Fruit fly (Drosophila melanogaster) whole organism, pupa: ENCODE results near the gene Pde11.
A peak's percentile ranks its signal among the peaks of the same experiment; 100 is the strongest.

Source experiments
- CG10348 ChIP-seq: fragments of 200-800 bp; sonication (Bioruptor generic); IDR thresholded peaks from 2 replicates; pipeline ENCODE4 v1.3.6; 2022; ENCODE audit warnings: missing biosample characterization, missing genetic modification characterization
- CG12605 ChIP-seq: fragments of 200-800 bp; sonication (Bioruptor generic); IDR thresholded peaks from 2 replicates; pipeline ENCODE4 v1.3.6; 2022; ENCODE audit warnings: missing biosample characterization, missing genetic modification characterization
- CG13204 ChIP-seq: fragments of 200-800 bp; sonication (Bioruptor generic); optimal IDR thresholded peaks from 2 replicates; lab custom pipeline; 2018; ENCODE audit warnings: missing biosample characterization, mild to moderate bottlenecking, missing genetic modification characterization, moderate library complexity
- CG14655 ChIP-seq: fragments of 200-800 bp; sonication (Bioruptor generic); optimal IDR thresholded peaks from 3 replicates; lab custom pipeline; 2017; ENCODE audit warnings: mild to moderate bottlenecking, missing biosample characterization, missing genetic modification reagents, missing genetic modification characterization
- CG15710 ChIP-seq: fragments of 200-800 bp; sonication (Bioruptor generic); optimal IDR thresholded peaks from 2 replicates; lab custom pipeline; 2018; ENCODE audit warnings: missing biosample characterization, mild to moderate bottlenecking, missing genetic modification characterization, moderate library complexity
- CG17806 ChIP-seq: fragments of 200-800 bp; sonication (Bioruptor generic); optimal IDR thresholded peaks from 2 replicates; lab custom pipeline; 2018; ENCODE audit warnings: missing biosample characterization, mild to moderate bottlenecking, missing genetic modification characterization, moderate library complexity
- CG32121 ChIP-seq: fragments of 200-800 bp; sonication (Bioruptor generic); IDR thresholded peaks from 2 replicates; pipeline ENCODE4 v1.3.6; 2022; ENCODE audit warnings: missing biosample characterization, missing genetic modification characterization
- CG34367 ChIP-seq: fragments of 200-800 bp; sonication (Bioruptor generic); optimal IDR thresholded peaks from 2 replicates; lab custom pipeline; 2018; ENCODE audit warnings: missing biosample characterization, mild to moderate bottlenecking, missing genetic modification characterization
- CG4496 ChIP-seq: fragments of 200-800 bp; sonication (Bioruptor generic); IDR thresholded peaks from 3 replicates; pipeline ENCODE4 v1.3.6; 2022; ENCODE audit warnings: missing biosample characterization, missing genetic modification characterization
- CG8159 ChIP-seq: fragments of 200-800 bp; sonication (Bioruptor generic); optimal IDR thresholded peaks from 3 replicates; lab custom pipeline; 2018; ENCODE audit warnings: missing biosample characterization, mild to moderate bottlenecking, missing genetic modification characterization, moderate library complexity
- CG8301 ChIP-seq: fragments of 200-800 bp; sonication (Bioruptor generic); optimal IDR thresholded peaks from 2 replicates; lab custom pipeline; 2018; ENCODE audit warnings: missing biosample characterization, mild to moderate bottlenecking, missing genetic modification characterization
- CG9948 ChIP-seq: fragments of 200-800 bp; sonication (Bioruptor generic); optimal IDR thresholded peaks from 2 replicates; lab custom pipeline; 2018; ENCODE audit warnings: missing biosample characterization, mild to moderate bottlenecking, missing genetic modification characterization, moderate library complexity
- D1 ChIP-seq: fragments of 200-800 bp; sonication (Bioruptor generic); optimal IDR thresholded peaks from 2 replicates; lab custom pipeline; 2018; ENCODE audit warnings: missing biosample characterization, mild to moderate bottlenecking, missing genetic modification characterization, moderate library complexity
- EcR ChIP-seq: fragments of 200-800 bp; sonication (Bioruptor generic); optimal IDR thresholded peaks from 3 replicates; lab custom pipeline; 2019; ENCODE audit warnings: missing biosample characterization, missing genetic modification characterization, mild to moderate bottlenecking, moderate library complexity, missing genetic modification reagents
- Ets98B ChIP-seq: fragments of 200-800 bp; sonication (Bioruptor generic); IDR thresholded peaks from 2 replicates; pipeline ENCODE4 v1.3.6; 2022; ENCODE audit warnings: missing biosample characterization, missing genetic modification characterization
- Pif1A ChIP-seq: fragments of 200-800 bp; sonication (Bioruptor generic); optimal IDR thresholded peaks from 3 replicates; lab custom pipeline; 2016; ENCODE audit warnings: missing biosample characterization, missing genetic modification characterization
- Pif1B ChIP-seq: fragments of 200-800 bp; sonication (Bioruptor generic); optimal IDR thresholded peaks from 3 replicates; lab custom pipeline; 2016; ENCODE audit warnings: missing biosample characterization, missing genetic modification characterization
- Snoo ChIP-seq: fragments of 200-800 bp; sonication (Bioruptor generic); optimal IDR thresholded peaks from 3 replicates; lab custom pipeline; 2017; ENCODE audit warnings: missing biosample characterization, mild to moderate bottlenecking, missing genetic modification characterization, inconsistent platforms
- fd96Ca ChIP-seq: fragments of 200-800 bp; sonication (Bioruptor generic); IDR thresholded peaks from 3 replicates; pipeline ENCODE4 v1.3.6; 2022; ENCODE audit warnings: missing biosample characterization, missing genetic modification characterization
- gl ChIP-seq: fragments of 200-800 bp; sonication (Bioruptor generic); optimal IDR thresholded peaks from 2 replicates; lab custom pipeline; 2018; ENCODE audit warnings: missing biosample characterization, mild to moderate bottlenecking, missing genetic modification characterization
- rn ChIP-seq: fragments of 200-800 bp; sonication (Bioruptor generic); IDR thresholded peaks from 2 replicates; pipeline ENCODE4 v1.3.6; 2022; ENCODE audit warnings: missing biosample characterization, missing genetic modification characterization

Pde11 gene

dm6 chr2L:18590100-18590941 lies at the start of gene Pde11, which contains the start of gene CG15160:
Pde11 (minus strand) TSS chr2L:18590342.
CG15160 (plus strand) TSS chr2L:18590891.
- peak; percentile 63; the same call in 2 of the 3 replicates for TF ChIP-seq fd96Ca (GFP tag; lab: Robert Waterston, UW)
- no peak for TF ChIP-seq CG13204

DNA sequence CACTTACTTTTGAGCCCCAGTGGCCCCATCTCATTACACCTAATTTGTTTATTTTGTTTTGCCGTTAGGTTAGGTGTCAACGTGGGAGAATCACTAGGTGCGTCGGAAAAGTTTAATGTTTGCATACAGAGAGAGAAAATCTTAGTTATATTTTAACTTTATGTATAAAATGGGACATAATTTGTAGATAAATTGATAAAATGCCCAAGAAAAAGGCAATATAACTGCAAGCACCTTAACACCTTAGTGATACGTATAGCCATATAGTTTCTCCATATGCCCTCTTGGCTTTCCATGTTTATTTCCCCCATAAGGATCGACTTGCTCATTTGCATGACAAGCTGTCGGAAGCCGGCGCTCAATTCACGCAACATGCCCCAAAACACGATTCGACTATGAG lies 48.8 kb upstream of the Pde11 start:
- no peak for TF ChIP-seq CG32121 (GFP tag; lab: Robert Waterston, UW)
- no peak for TF ChIP-seq CG13204
- TF ChIP-seq CG12605, result no peak
- no peak for TF ChIP-seq fd96Ca (GFP tag; lab: Robert Waterston, UW)
- no peak for TF ChIP-seq EcR (GFP tag; lab: Kevin White, UChicago)
- TF ChIP-seq Ets98B (GFP tag; lab: Robert Waterston, UW), result no peak
- TF ChIP-seq CG8301 (tag; lab: Kevin White, UChicago), result no peak
- TF ChIP-seq Pif1B (GFP tag; lab: Kevin White, UChicago), result no peak
- no peak for TF ChIP-seq CG17806
- no peak for TF ChIP-seq CG10348 (GFP tag; lab: Robert Waterston, UW)
- no peak for TF ChIP-seq CG14655 (GFP tag; lab: Kevin White, UChicago)
- TF ChIP-seq Snoo, result no peak
- no peak for TF ChIP-seq CG4496

- no peak for TF ChIP-seq CG9948
- no peak for TF ChIP-seq rn (GFP tag; lab: Robert Waterston, UW)
- no peak for TF ChIP-seq fd96Ca (GFP tag; lab: Robert Waterston, UW)
- TF ChIP-seq Ets98B (GFP tag; lab: Robert Waterston, UW), result no peak
- no peak for TF ChIP-seq CG32121 (GFP tag; lab: Robert Waterston, UW)
- no peak for TF ChIP-seq EcR (GFP tag; lab: Kevin White, UChicago)
- no peak for TF ChIP-seq CG8301 (tag; lab: Kevin White, UChicago)
- TF ChIP-seq CG13204, result no peak
- TF ChIP-seq CG12605, result no peak
- TF ChIP-seq CG4496, result no peak
- no peak for TF ChIP-seq CG15710 (tag; lab: Kevin White, UChicago)
- TF ChIP-seq Pif1A, result no peak
- no peak for TF ChIP-seq D1 (tag; lab: Kevin White, UChicago)
- TF ChIP-seq CG14655 (GFP tag; lab: Kevin White, UChicago), result no peak
- no peak for TF ChIP-seq CG34367 (tag; lab: Kevin White, UChicago)
- TF ChIP-seq CG17806, result no peak
- TF ChIP-seq CG10348 (GFP tag; lab: Robert Waterston, UW), result no peak
Observed at dm6 chr2L:18632389-18632788, 42.2 kb upstream of the Pde11 start.

DNA sequence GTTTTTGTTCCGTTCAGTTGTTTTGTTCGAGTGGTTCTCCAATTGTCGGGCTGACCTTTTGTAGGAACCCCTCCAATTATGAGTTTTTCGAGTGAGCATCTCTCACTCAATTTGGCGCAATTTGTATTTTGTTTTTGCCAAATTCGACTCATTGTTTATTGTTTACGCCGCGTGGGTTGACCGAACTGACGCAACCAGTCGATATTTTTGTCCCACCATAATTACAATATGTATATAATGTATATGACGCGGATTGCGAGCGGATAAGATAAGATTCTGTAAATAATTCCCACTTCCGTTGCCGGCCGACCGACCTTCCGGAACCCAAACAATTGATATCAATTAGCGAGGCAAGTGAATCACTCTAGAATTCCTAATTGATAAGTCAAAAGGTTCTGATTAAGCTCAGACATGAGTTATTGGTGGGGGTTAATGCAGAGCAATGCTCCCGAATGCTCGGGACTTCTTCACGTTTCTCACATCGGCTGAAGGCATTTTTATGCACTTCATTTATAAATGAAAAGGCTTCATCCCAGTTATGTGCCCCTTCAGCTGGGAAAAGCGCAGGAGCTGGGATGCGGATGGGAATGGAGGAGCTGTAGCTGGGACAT lies 40.6 kb upstream of the Pde11 start:
- TF ChIP-seq CG34367 (tag; lab: Kevin White, UChicago), result no peak
- TF ChIP-seq EcR (GFP tag; lab: Kevin White, UChicago), result peak; percentile 77
- TF ChIP-seq Pif1A, result no peak
- no peak for TF ChIP-seq Snoo
- no peak for TF ChIP-seq CG15710 (tag; lab: Kevin White, UChicago)
- TF ChIP-seq fd96Ca (GFP tag; lab: Robert Waterston, UW), result no peak
- TF ChIP-seq CG9948, result no peak
- TF ChIP-seq rn (GFP tag; lab: Robert Waterston, UW), result no peak

DNA sequence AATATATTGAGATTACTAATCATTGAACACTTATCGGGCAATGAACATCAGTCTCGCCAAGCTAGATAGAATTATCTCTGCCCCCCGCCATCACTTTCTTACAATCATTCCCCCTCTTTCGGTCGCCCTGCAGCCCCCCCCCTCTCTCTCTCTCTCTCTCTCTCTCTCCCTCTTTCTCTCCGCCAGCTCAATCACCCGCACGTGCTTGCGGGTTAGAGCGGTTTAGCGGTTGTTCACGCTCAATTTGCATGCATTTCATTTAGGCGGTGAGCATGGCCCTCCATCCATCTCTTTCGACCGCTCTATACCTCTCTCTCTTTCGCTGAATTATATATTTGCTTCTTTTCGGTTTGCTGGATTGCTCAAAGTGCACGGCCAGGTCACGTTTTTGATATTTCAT lies 39.0 kb upstream of the Pde11 start:
- no peak for TF ChIP-seq CG8301 (tag; lab: Kevin White, UChicago)
- TF ChIP-seq gl (tag; lab: Kevin White, UChicago), result no peak
- peak; percentile 63 for TF ChIP-seq EcR (GFP tag; lab: Kevin White, UChicago)
- TF ChIP-seq CG13204, result peak; percentile 24
- TF ChIP-seq CG8159 (tag; lab: Kevin White, UChicago), result no peak
- TF ChIP-seq, all 21 proteins: peak for 2

dm6 chr2L:18628104-18628503 lies 38.0 kb upstream of the Pde11 start:
- peak; percentile 66 for TF ChIP-seq rn (GFP tag; lab: Robert Waterston, UW)
- peak; percentile 82 for TF ChIP-seq CG8301 (tag; lab: Kevin White, UChicago)
- peak; percentile 84 for TF ChIP-seq CG14655 (GFP tag; lab: Kevin White, UChicago)
- no peak for TF ChIP-seq fd96Ca (GFP tag; lab: Robert Waterston, UW)
- TF ChIP-seq Snoo, result peak; percentile 58
- TF ChIP-seq CG9948, result peak; percentile 56
- peak; percentile 29; the same call in 1 of the 2 replicates for TF ChIP-seq CG12605
- peak; percentile 69 for TF ChIP-seq CG32121 (GFP tag; lab: Robert Waterston, UW)
- TF ChIP-seq CG13204, result peak; percentile 37
- no peak for TF ChIP-seq CG10348 (GFP tag; lab: Robert Waterston, UW)
- peak; percentile 76 for TF ChIP-seq Ets98B (GFP tag; lab: Robert Waterston, UW)
- TF ChIP-seq EcR (GFP tag; lab: Kevin White, UChicago), result no peak
- peak; percentile 75; the same call in 2 of the 3 replicates for TF ChIP-seq CG4496
- peak; percentile 50 for TF ChIP-seq CG17806
- TF ChIP-seq Pif1B (GFP tag; lab: Kevin White, UChicago), result peak; percentile 34
- peak; percentile 47 for TF ChIP-seq CG15710 (tag; lab: Kevin White, UChicago)
- peak; percentile 64 for TF ChIP-seq Pif1A
- TF ChIP-seq CG34367 (tag; lab: Kevin White, UChicago), result no peak
- TF ChIP-seq CG8159 (tag; lab: Kevin White, UChicago), result peak; percentile 57
- TF ChIP-seq D1 (tag; lab: Kevin White, UChicago), result peak; percentile 38
- no peak for TF ChIP-seq gl (tag; lab: Kevin White, UChicago)
